Worm (Caenorhabditis elegans) whole organism, late embryonic: ENCODE results near the gene math-37.
"Not testable (repeated sequence)": the region's sequence is repeated elsewhere in the genome, so short reads cannot be mapped to it uniquely, and the experiment has no call there.

Source experiments
- C08G9.2 ChIP-seq: sonication (generic microtip); optimal IDR thresholded peaks from 2 replicates; lab custom pipeline; 2016; ENCODE audit warnings: mild to moderate bottlenecking, missing genetic modification characterization, moderate library complexity, missing compliant biosample characterization
- ahr-1 ChIP-seq: sonication (generic microtip); optimal IDR thresholded peaks from 2 replicates; lab custom pipeline; 2016; ENCODE audit warnings: missing genetic modification characterization, missing compliant biosample characterization
- ceh-24 ChIP-seq: sonication (generic microtip); optimal IDR thresholded peaks from 2 replicates; lab custom pipeline; 2016; ENCODE audit warnings: mild to moderate bottlenecking, missing genetic modification characterization, missing compliant biosample characterization
- ceh-31 ChIP-seq: sonication (generic microtip); optimal IDR thresholded peaks from 2 replicates; lab custom pipeline; 2016; ENCODE audit warnings: missing genetic modification characterization, missing compliant biosample characterization
- elt-4 ChIP-seq: sonication (generic microtip); optimal IDR thresholded peaks from 2 replicates; lab custom pipeline; 2016; ENCODE audit warnings: missing genetic modification characterization, missing compliant biosample characterization
- fkh-6 ChIP-seq: sonication (generic microtip); optimal IDR thresholded peaks from 2 replicates; lab custom pipeline; 2016; ENCODE audit warnings: missing genetic modification characterization, missing compliant biosample characterization
- hlh-13 ChIP-seq: fragments of 200-800 bp; sonication (Bioruptor generic); optimal IDR thresholded peaks from 2 replicates; lab custom pipeline; 2018; ENCODE audit warnings: mild to moderate bottlenecking, missing genetic modification characterization, missing compliant biosample characterization
- hlh-15 ChIP-seq: sonication (generic microtip); optimal IDR thresholded peaks from 2 replicates; lab custom pipeline; 2016; ENCODE audit warnings: missing genetic modification characterization, missing compliant biosample characterization
- hlh-30 ChIP-seq: sonication (generic microtip); optimal IDR thresholded peaks from 2 replicates; lab custom pipeline; 2017; ENCODE audit warnings: antibody characterized with exemption, missing genetic modification characterization, missing compliant biosample characterization; ENCODE audit not compliant: insufficient read depth
- hlh-6 ChIP-seq: sonication (generic microtip); optimal IDR thresholded peaks from 2 replicates; lab custom pipeline; 2016; ENCODE audit warnings: missing genotype, missing genetic modification characterization, missing compliant biosample characterization
- lim-6 ChIP-seq: sonication (generic microtip); optimal IDR thresholded peaks from 2 replicates; lab custom pipeline; 2016; ENCODE audit warnings: missing genetic modification characterization, missing compliant biosample characterization
- lin-11 ChIP-seq: fragments of 200-800 bp; sonication (Bioruptor generic); optimal IDR thresholded peaks from 2 replicates; lab custom pipeline; 2018; ENCODE audit warnings: mild to moderate bottlenecking, missing genetic modification characterization, missing compliant biosample characterization
- madf-2 ChIP-seq: sonication (generic microtip); optimal IDR thresholded peaks from 2 replicates; lab custom pipeline; 2017; ENCODE audit warnings: missing genetic modification characterization, missing compliant biosample characterization
- mec-3 ChIP-seq: sonication (generic microtip); optimal IDR thresholded peaks from 2 replicates; lab custom pipeline; 2016; ENCODE audit warnings: borderline replicate concordance, missing genetic modification characterization, missing compliant biosample characterization
- nhr-11 ChIP-seq: fragments of 150-350 bp; optimal IDR thresholded peaks from 2 replicates; lab custom pipeline; 2014; ENCODE audit warnings: missing biosample characterization, missing genetic modification characterization
- npax-4 ChIP-seq: sonication (generic microtip); optimal IDR thresholded peaks from 2 replicates; lab custom pipeline; 2016; ENCODE audit warnings: missing genetic modification characterization, missing compliant biosample characterization
- pat-9 ChIP-seq: fragments of 200-800 bp; sonication (Bioruptor generic); optimal IDR thresholded peaks from 2 replicates; lab custom pipeline; 2018; ENCODE audit warnings: mild to moderate bottlenecking, missing genetic modification characterization, moderate library complexity, missing compliant biosample characterization
- rnt-1 ChIP-seq: sonication (generic microtip); optimal IDR thresholded peaks from 2 replicates; lab custom pipeline; 2016; ENCODE audit warnings: missing genetic modification characterization, missing compliant biosample characterization
- sdc-2 ChIP-seq: sonication (generic microtip); optimal IDR thresholded peaks from 2 replicates; lab custom pipeline; 2016; ENCODE audit warnings: missing genotype, missing genetic modification characterization, missing compliant biosample characterization
- sox-4 ChIP-seq: sonication (generic microtip); optimal IDR thresholded peaks from 2 replicates; lab custom pipeline; 2017; ENCODE audit warnings: mild to moderate bottlenecking, missing genetic modification characterization, inconsistent platforms, missing compliant biosample characterization
- syd-9 ChIP-seq: sonication (generic microtip); optimal IDR thresholded peaks from 2 replicates; lab custom pipeline; 2016; ENCODE audit warnings: mild to moderate bottlenecking, missing genetic modification characterization, moderate library complexity, missing compliant biosample characterization
- unc-86 ChIP-seq: sonication (generic microtip); optimal IDR thresholded peaks from 2 replicates; lab custom pipeline; 2016; ENCODE audit warnings: missing genetic modification characterization, missing compliant biosample characterization
- zip-5 ChIP-seq: sonication (generic microtip); optimal IDR thresholded peaks from 2 replicates; lab custom pipeline; 2016; ENCODE audit warnings: missing genetic modification characterization, missing compliant biosample characterization

The math-37 gene

ce11 chrII:2076467-2076866 lies 45.5 kb downstream of the math-37 start:
- no peak for TF ChIP-seq npax-4 (tag; lab: Kevin White, UChicago)
- no peak for TF ChIP-seq zip-5 (tag; lab: Kevin White, UChicago)
- TF ChIP-seq ceh-24: no peak
- no peak for TF ChIP-seq fkh-6 (tag; lab: Kevin White, UChicago)
- no peak for TF ChIP-seq hlh-30 (tag; lab: Kevin White, UChicago)
- TF ChIP-seq rnt-1 (tag; lab: Kevin White, UChicago): no peak
- no peak for TF ChIP-seq sox-4 (tag; lab: Kevin White, UChicago)
- TF ChIP-seq sdc-2 (tag; lab: Kevin White, UChicago): no peak
- TF ChIP-seq ceh-31 (tag; lab: Kevin White, UChicago): no peak

DNA sequence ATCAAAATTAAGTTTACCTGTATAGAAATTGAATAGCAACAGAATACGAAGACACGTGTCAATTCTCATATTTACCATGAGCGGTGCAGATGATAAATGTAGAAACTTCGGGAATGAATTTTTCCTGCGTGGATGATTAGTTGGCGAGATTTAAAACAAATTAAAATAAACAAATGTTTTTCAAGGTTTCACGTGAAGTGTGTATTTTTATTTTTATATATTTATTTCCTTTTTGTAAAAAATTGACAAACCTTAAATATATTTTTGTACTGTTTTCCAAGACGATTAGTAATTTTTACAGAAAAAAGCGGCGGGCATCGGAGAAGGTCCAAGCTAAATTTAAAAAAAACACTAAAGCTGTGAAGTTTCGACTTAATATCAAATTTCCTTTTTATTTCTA lies 46.5 kb downstream of the math-37 start, which contains the start of gene F07E5.8:
TSS of gene F07E5.8 (minus strand) at position 101 of the 400 bp plus-strand sequence.
- TF ChIP-seq C08G9.2 (no peak), lim-6 (no peak), unc-86 (tag; lab: Kevin White, UChicago) (no peak), mec-3 (no peak)

DNA sequence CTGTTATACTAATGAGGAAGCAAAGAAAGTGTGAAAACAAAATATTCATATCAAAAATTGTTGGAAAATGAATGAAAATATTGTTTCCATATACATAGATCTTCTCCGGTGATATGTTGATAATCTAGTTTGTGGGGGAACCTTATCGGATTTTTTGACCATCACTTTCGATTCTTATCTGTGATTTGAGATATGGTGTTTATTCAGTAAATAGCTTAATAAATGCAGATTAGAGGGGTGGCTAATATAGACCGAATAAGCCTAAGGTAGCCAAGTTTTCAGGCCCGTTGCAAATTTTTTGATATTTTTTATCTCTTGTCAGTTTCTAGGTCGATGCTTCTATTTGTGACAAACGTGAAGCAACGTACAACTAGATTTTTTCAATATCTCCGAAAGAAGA lies 50.6 kb downstream of the math-37 start, which contains the start of gene F07E5.7:
TSS of gene F07E5.7 (minus strand) at position 101 of the 400 bp plus-strand sequence.
- TF ChIP-seq hlh-15 (no peak), hlh-6 (tag; lab: Kevin White, UChicago) (no peak), pat-9 (tag; lab: Kevin White, UChicago) (no peak), lin-11 (no peak), mec-3 (no peak), lim-6 (no peak), syd-9 (tag; lab: Kevin White, UChicago) (no peak), madf-2 (tag; lab: Kevin White, UChicago) (no peak), nhr-11 (tag; lab: Kevin White, UChicago) (no peak), hlh-13 (GFP tag; lab: Kevin White, UChicago) (no peak), C08G9.2 (no peak)

- TF ChIP-seq elt-4, ahr-1, hlh-6 (tag; lab: Kevin White, UChicago): not testable (repeated sequence)
These were observed 54.5 kb downstream of the math-37 start, which contains the start of gene F07E5.12 for ce11 chrII:2067451-2068021. TSS of gene F07E5.12 (plus strand) at chrII:2067971.
